Worm (Caenorhabditis elegans): ENCODE data around the gene T12A7.10.

DNA sequence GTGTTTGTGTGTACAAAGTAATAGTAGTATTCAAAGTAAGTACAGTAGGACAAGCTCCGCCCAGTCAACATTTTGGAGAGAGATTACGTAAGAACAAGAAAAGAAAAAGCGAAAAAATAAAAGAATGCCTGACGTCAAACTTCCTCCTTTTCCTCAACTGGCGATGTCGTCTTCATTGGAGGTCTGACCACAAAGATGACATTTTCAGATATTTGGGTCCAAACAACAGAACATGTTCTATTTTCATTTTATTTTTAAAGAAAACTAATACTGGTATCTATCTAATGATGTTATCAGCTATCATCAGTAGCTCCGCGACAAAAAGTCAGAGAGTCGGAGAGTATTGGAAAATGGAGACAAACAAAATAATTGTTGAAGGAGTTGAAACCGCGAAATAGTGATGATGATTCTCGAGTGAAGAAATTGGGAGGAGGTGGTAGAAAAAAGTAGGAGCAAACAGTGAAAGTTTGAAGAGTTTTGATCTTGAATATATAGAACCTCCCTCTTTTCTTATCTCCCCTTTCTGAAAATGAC is 18.9 kb upstream of the T12A7.10 start, which contains the start of gene lips-5:
- no peak for TF ChIP-seq F49E8.2 (tag; optimal IDR thresholded peaks at IDR 0.05; ENCODE audit: insufficient read depth)
- TF ChIP-seq efl-1 (GFP tag; optimal IDR thresholded peaks at IDR 0.05): no peak
- TF ChIP-seq C06A6.2 (GFP tag; conservative IDR thresholded peaks at IDR 0.05): no peak
- TF ChIP-seq repo-1 (tag; optimal IDR thresholded peaks at IDR 0.05): no peak
- no peak for TF ChIP-seq hlh-26 (GFP tag; conservative IDR thresholded peaks at IDR 0.05)
- no peak for TF ChIP-seq ama-1 (optimal IDR thresholded peaks at IDR 0.05)
- no peak for TF ChIP-seq ama-1 (GFP tag; optimal IDR thresholded peaks at IDR 0.05)
- TF ChIP-seq ekl-4 (GFP tag; IDR thresholded peaks at IDR 0.05): no peak
- TF ChIP-seq ceh-40 (GFP tag; IDR thresholded peaks at IDR 0.05): no peak
- TF ChIP-seq T07F8.4 (tag; optimal IDR thresholded peaks at IDR 0.05): no peak
